Worm (Caenorhabditis elegans) whole organism, L4 larva: Measurements from ENCODE around the gene R166.3.

Experiments
- F26F4.8 ChIP-seq: fragments of 200-800 bp; sonication (Bioruptor generic); conservative IDR thresholded peaks from 2 replicates; pipeline ENCODE4 v1.3.6; 2022; ENCODE audit warnings: missing genetic modification characterization, missing compliant biosample characterization
- F37D6.2 ChIP-seq: sonication (generic microtip); optimal IDR thresholded peaks from 2 replicates; lab custom pipeline; 2016; ENCODE audit warnings: mild to moderate bottlenecking, missing genetic modification characterization, missing compliant biosample characterization
- F44E2.7 ChIP-seq: fragments of 200-800 bp; sonication (Bioruptor generic); IDR thresholded peaks from 2 replicates; pipeline ENCODE4 v2.1.2; 2022; ENCODE audit warnings: missing genetic modification characterization, missing compliant biosample characterization
- Y105C5A.15 ChIP-seq: fragments of 200-800 bp; sonication (Bioruptor generic); IDR thresholded peaks from 2 replicates; pipeline ENCODE4 v1.3.6; 2022; ENCODE audit warnings: missing genetic modification characterization, missing compliant biosample characterization
- Y48G9A.11 ChIP-seq: fragments of 200-800 bp; sonication (Bioruptor generic); IDR thresholded peaks from 2 replicates; pipeline ENCODE4 v1.3.6; 2022; ENCODE audit warnings: missing genetic modification reagents, missing genetic modification characterization, missing compliant biosample characterization
- ZK546.5 ChIP-seq, 2 experiments: sonication (generic microtip); optimal IDR thresholded peaks; 2 replicates each; lab custom pipeline; 2017; ENCODE audit warnings: missing biosample characterization in 2 of 2, missing genetic modification characterization in 2 of 2
- aly-2 ChIP-seq: sonication (generic microtip); optimal IDR thresholded peaks from 2 replicates; lab custom pipeline; 2018; ENCODE audit warnings: missing biosample characterization, missing genetic modification characterization
- ceh-20 ChIP-seq: fragments of 200-800 bp; sonication (Bioruptor generic); IDR thresholded peaks from 2 replicates; pipeline ENCODE4 v1.3.6; 2022; ENCODE audit warnings: missing genetic modification reagents, missing genetic modification characterization, missing compliant biosample characterization
- ceh-28 ChIP-seq: fragments of 150-350 bp; optimal IDR thresholded peaks from 2 replicates; lab custom pipeline; 2014; ENCODE audit warnings: missing biosample characterization, missing genetic modification reagents, missing genetic modification characterization
- ceh-32 ChIP-seq: sonication (generic microtip); optimal IDR thresholded peaks from 2 replicates; lab custom pipeline; 2016; ENCODE audit warnings: mild to moderate bottlenecking, missing genetic modification characterization, missing compliant biosample characterization; ENCODE audit not compliant: poor library complexity
- ces-1 ChIP-seq: fragments of 150-350 bp; sonication (generic microtip); optimal IDR thresholded peaks from 4 replicates; lab custom pipeline; 2014; ENCODE audit warnings: missing biosample characterization, missing genetic modification reagents, missing genetic modification characterization
- daf-12 ChIP-seq: fragments of 150-350 bp; optimal IDR thresholded peaks from 2 replicates; lab custom pipeline; 2014; ENCODE audit warnings: missing biosample characterization, missing genetic modification reagents, missing genetic modification characterization
- daf-19 ChIP-seq: fragments of 200-800 bp; sonication (Bioruptor generic); conservative IDR thresholded peaks from 2 replicates; pipeline ENCODE4 v1.3.6; 2022; ENCODE audit warnings: missing genetic modification characterization, missing compliant biosample characterization
- dpl-1 ChIP-seq: fragments of 150-350 bp; optimal IDR thresholded peaks from 2 replicates; lab custom pipeline; 2014; ENCODE audit warnings: missing biosample characterization, missing genetic modification reagents, missing genetic modification characterization
- duxl-1 ChIP-seq: sonication (generic microtip); optimal IDR thresholded peaks from 2 replicates; lab custom pipeline; 2016; ENCODE audit warnings: mild to moderate bottlenecking, missing genetic modification characterization, moderate library complexity, missing compliant biosample characterization; ENCODE audit not compliant: poor library complexity
- dve-1 ChIP-seq: sonication (generic microtip); optimal IDR thresholded peaks from 2 replicates; lab custom pipeline; 2017; ENCODE audit warnings: antibody characterized with exemption, mild to moderate bottlenecking, missing genetic modification characterization, missing compliant biosample characterization; ENCODE audit not compliant: insufficient read depth
- gei-8 ChIP-seq: fragments of 200-800 bp; sonication (Bioruptor generic); optimal IDR thresholded peaks from 2 replicates; lab custom pipeline; 2018; ENCODE audit warnings: mild to moderate bottlenecking, missing genetic modification characterization, missing compliant biosample characterization
- hif-1 ChIP-seq, 2 experiments: sonication (generic microtip); optimal IDR thresholded peaks; 2 replicates each; lab custom pipeline; 2016 to 2017; ENCODE audit warnings: missing compliant biosample characterization in 2 of 2, missing genetic modification characterization in 2 of 2, missing genetic modification reagents in 2 of 2, missing genotype in 2 of 2, mild to moderate bottlenecking in 1 of 2
- hlh-11 ChIP-seq: fragments of 200-800 bp; sonication (Bioruptor generic); optimal IDR thresholded peaks from 2 replicates; lab custom pipeline; 2018; ENCODE audit warnings: mild to moderate bottlenecking, missing genetic modification characterization, missing compliant biosample characterization
- hmg-1.1 ChIP-seq: fragments of 200-800 bp; sonication (Bioruptor generic); IDR thresholded peaks from 2 replicates; pipeline ENCODE4 v1.3.6; 2022; ENCODE audit warnings: missing genetic modification reagents, missing genetic modification characterization, missing compliant biosample characterization
- lim-7 ChIP-seq: fragments of 200-800 bp; sonication (Bioruptor generic); IDR thresholded peaks from 2 replicates; pipeline ENCODE4 v1.3.6; 2022; ENCODE audit warnings: missing genetic modification characterization, missing compliant biosample characterization
- lin-38 ChIP-seq: fragments of 200-800 bp; sonication (Bioruptor generic); IDR thresholded peaks from 2 replicates; pipeline ENCODE4 v1.3.6; 2022; ENCODE audit warnings: missing genetic modification reagents, missing genetic modification characterization, missing compliant biosample characterization
- lir-3 ChIP-seq: sonication (generic microtip); optimal IDR thresholded peaks from 2 replicates; lab custom pipeline; 2016; ENCODE audit warnings: mild to moderate bottlenecking, missing genetic modification characterization, missing compliant biosample characterization
- madf-9 ChIP-seq: fragments of 200-800 bp; sonication (Bioruptor generic); conservative IDR thresholded peaks from 2 replicates; pipeline ENCODE4 v1.3.6; 2022; ENCODE audit warnings: missing genetic modification reagents, missing genetic modification characterization, missing compliant biosample characterization
- mdl-1 ChIP-seq, 2 experiments: fragments of 150-350 bp in 1 of 2; sonication (generic microtip) in 1 of 2; optimal IDR thresholded peaks; 2 replicates each; lab custom pipeline; 2014 to 2017; ENCODE audit warnings: missing biosample characterization in 2 of 2, missing genetic modification characterization in 2 of 2
- mep-1 ChIP-seq: fragments of 150-350 bp; sonication (generic microtip); optimal IDR thresholded peaks from 3 replicates; lab custom pipeline; 2014; ENCODE audit warnings: missing biosample characterization, missing genetic modification characterization
- mes-2 ChIP-seq: sonication (generic microtip); optimal IDR thresholded peaks from 2 replicates; lab custom pipeline; 2016; ENCODE audit warnings: missing genotype, mild to moderate bottlenecking, missing genetic modification characterization, missing compliant biosample characterization; ENCODE audit not compliant: poor library complexity, severe bottlenecking
- nhr-111 ChIP-seq: fragments of 200-800 bp; sonication (Bioruptor generic); optimal IDR thresholded peaks from 2 replicates; lab custom pipeline; 2018; ENCODE audit warnings: mild to moderate bottlenecking, missing genetic modification characterization, missing compliant biosample characterization
- nhr-25 ChIP-seq: sonication (generic microtip); optimal IDR thresholded peaks from 2 replicates; lab custom pipeline; 2017; ENCODE audit warnings: missing genetic modification characterization, mild to moderate bottlenecking, missing compliant biosample characterization, antibody characterized with exemption, moderate library complexity, borderline replicate concordance; ENCODE audit not compliant: insufficient read depth
- nhr-28 ChIP-seq: fragments of 150-350 bp; optimal IDR thresholded peaks from 2 replicates; lab custom pipeline; 2014; ENCODE audit warnings: missing biosample characterization, missing genetic modification characterization
- nhr-41 ChIP-seq: fragments of 200-800 bp; sonication (Bioruptor generic); IDR thresholded peaks from 2 replicates; pipeline ENCODE4 v1.3.6; 2022; ENCODE audit warnings: missing genetic modification reagents, missing genetic modification characterization, missing compliant biosample characterization
- nhr-42 ChIP-seq: fragments of 200-800 bp; sonication (Bioruptor generic); IDR thresholded peaks from 2 replicates; pipeline ENCODE4 v1.3.6; 2022; ENCODE audit warnings: missing genetic modification characterization, missing compliant biosample characterization
- nhr-48 ChIP-seq: sonication (generic microtip); optimal IDR thresholded peaks from 2 replicates; lab custom pipeline; 2016; ENCODE audit warnings: mild to moderate bottlenecking, missing genetic modification characterization, missing compliant biosample characterization
- nhr-77 ChIP-seq: fragments of 150-350 bp; optimal IDR thresholded peaks from 2 replicates; lab custom pipeline; 2014; ENCODE audit warnings: missing biosample characterization, missing genetic modification characterization
- pha-4 ChIP-seq, 2 experiments: fragments of 150-350 bp in 1 of 2; fragments of 200-800 bp in 1 of 2; sonication (Bioruptor generic) in 1 of 2; IDR thresholded peaks in 1 of 2; optimal IDR thresholded peaks in 1 of 2; 2 replicates each; pipeline versions ENCODE4 v1.3.6 to Lab custom; 2014 to 2022; ENCODE audit warnings: missing genetic modification characterization in 2 of 2, missing genetic modification reagents in 2 of 2, missing biosample characterization in 1 of 2, missing compliant biosample characterization in 1 of 2
- pqm-1 ChIP-seq: sonication (generic microtip); optimal IDR thresholded peaks from 2 replicates; lab custom pipeline; 2017; ENCODE audit warnings: missing biosample characterization, missing genetic modification characterization
- saeg-2 ChIP-seq: fragments of 200-800 bp; sonication (Bioruptor generic); IDR thresholded peaks from 2 replicates; pipeline ENCODE4 v1.3.6; 2022; ENCODE audit warnings: missing genetic modification reagents, missing genetic modification characterization, missing compliant biosample characterization
- set-16 ChIP-seq: fragments of 200-800 bp; sonication (Bioruptor generic); IDR thresholded peaks from 2 replicates; pipeline ENCODE4 v1.3.6; 2022; ENCODE audit warnings: missing genetic modification reagents, missing genetic modification characterization, missing compliant biosample characterization
- snpc-4 ChIP-seq: fragments of 150-350 bp; optimal IDR thresholded peaks from 2 replicates; lab custom pipeline; 2014; ENCODE audit warnings: missing biosample characterization, missing genetic modification characterization
- tra-1 ChIP-seq: fragments of 200-800 bp; sonication (Bioruptor generic); IDR thresholded peaks from 2 replicates; pipeline ENCODE4 v1.3.6; 2022; ENCODE audit warnings: missing genetic modification reagents, missing genetic modification characterization, missing compliant biosample characterization
- unc-130 ChIP-seq: sonication (generic microtip); optimal IDR thresholded peaks from 2 replicates; lab custom pipeline; 2016; ENCODE audit warnings: missing genetic modification reagents, missing genetic modification characterization, missing compliant biosample characterization
- zfp-3 ChIP-seq: fragments of 200-800 bp; sonication (Bioruptor generic); conservative IDR thresholded peaks from 2 replicates; pipeline ENCODE4 v1.3.6; 2022; ENCODE audit warnings: missing genetic modification reagents, missing genetic modification characterization, missing compliant biosample characterization
- ztf-7 ChIP-seq: fragments of 150-350 bp; optimal IDR thresholded peaks from 2 replicates; lab custom pipeline; 2014; ENCODE audit warnings: missing biosample characterization, missing genetic modification characterization

The R166.3 gene

ce11 chrII:10527649-10528134 lies 11.4 kb downstream of the R166.3 start, which contains the start of gene mab-10 (continued):
- TF ChIP-seq F26F4.8 (GFP tag; lab: Robert Waterston, UW): no peak
- TF ChIP-seq tra-1 (GFP tag; lab: Robert Waterston, UW): no peak
- peak; percentile 17 for TF ChIP-seq F37D6.2
- TF ChIP-seq zfp-3: no peak
- 0 out of 2 replicates have a peak, but pooled peaks have one; percentile 7 for TF ChIP-seq lim-7 (GFP tag; lab: Robert Waterston, UW)
- peak; percentile 98 for TF ChIP-seq set-16
- no peak for TF ChIP-seq Y105C5A.15 (GFP tag; lab: Robert Waterston, UW)
- no peak for TF ChIP-seq Y48G9A.11 (GFP tag; lab: Robert Waterston, UW)
- peak; percentile 20 for TF ChIP-seq gei-8 (GFP tag; lab: Kevin White, UChicago)
- peak; percentile 17; the same call in 1 of the 2 replicates for TF ChIP-seq pha-4 (GFP tag; IDR thresholded peaks at IDR 0.05; lab: Robert Waterston, UW)
- peak; percentile 49 for TF ChIP-seq pha-4 (tag; optimal IDR thresholded peaks at IDR 0.05; lab: Kevin White, UChicago)
- no peak for TF ChIP-seq nhr-41 (GFP tag; lab: Robert Waterston, UW)
- no peak for TF ChIP-seq ceh-28
- peak; percentile 85 for TF ChIP-seq nhr-25
- 0 out of 2 replicates have a peak, but pooled peaks have one; percentile 19 for TF ChIP-seq lin-38 (GFP tag; lab: Robert Waterston, UW)
- no peak for TF ChIP-seq ces-1 (GFP tag; lab: Kevin White, UChicago)
- TF ChIP-seq lir-3 (tag; lab: Kevin White, UChicago): no peak
- TF ChIP-seq F44E2.7 (GFP tag; lab: Robert Waterston, UW): 0 out of 2 replicates have a peak, but pooled peaks have one; percentile 19
- peak; percentile 90 for TF ChIP-seq hlh-11 (tag; lab: Kevin White, UChicago)
- TF ChIP-seq ZK546.5 (tag; optimal IDR thresholded peaks at IDR 0.05; lab: Kevin White, UChicago): no peak
- TF ChIP-seq nhr-48 (tag; lab: Kevin White, UChicago): peak; percentile 20
- peak; percentile 64 for TF ChIP-seq nhr-28 (tag; lab: Kevin White, UChicago)
- no peak for TF ChIP-seq nhr-111 (GFP tag; lab: Kevin White, UChicago)
- peak; percentile 14 to 80 for TF ChIP-seq mdl-1 (tag; optimal IDR thresholded peaks at IDR 0.05; lab: Kevin White, UChicago)
- TF ChIP-seq mes-2 (tag; lab: Kevin White, UChicago): peak; percentile 55
- TF ChIP-seq dpl-1 (GFP tag; lab: Kevin White, UChicago): no peak
- TF ChIP-seq ceh-20 (GFP tag; lab: Robert Waterston, UW): peak; percentile 46; the same call in 1 of the 2 replicates
- no peak for TF ChIP-seq snpc-4 (tag; lab: Kevin White, UChicago)
- TF ChIP-seq nhr-77 (tag; lab: Kevin White, UChicago): no peak
- peak; percentile 64 for TF ChIP-seq mep-1 (tag; lab: Kevin White, UChicago)
- TF ChIP-seq nhr-42: no peak
- TF ChIP-seq hmg-1.1 (GFP tag; lab: Robert Waterston, UW): peak; percentile 78
- TF ChIP-seq duxl-1: peak; percentile 20
- TF ChIP-seq daf-19 (GFP tag; lab: Robert Waterston, UW): no peak
- TF ChIP-seq madf-9: no peak
- no peak for TF ChIP-seq daf-12
- TF ChIP-seq unc-130 (GFP tag; lab: Kevin White, UChicago): no peak
- peak; percentile 67 for TF ChIP-seq dve-1
- TF ChIP-seq aly-2 (tag; lab: Kevin White, UChicago): no peak
- TF ChIP-seq ceh-32 (tag; lab: Kevin White, UChicago): peak; percentile 40
- peak; percentile 15 for TF ChIP-seq pqm-1 (tag; lab: Kevin White, UChicago)
- no peak for TF ChIP-seq saeg-2 (GFP tag; lab: Robert Waterston, UW)
- peak in 1 of 2 experiments; percentile 63 for TF ChIP-seq hif-1 (tag; optimal IDR thresholded peaks at IDR 0.05; lab: Kevin White, UChicago)
- TF ChIP-seq ztf-7 (tag; lab: Kevin White, UChicago): no peak
- TF ChIP-seq, all 104 proteins: peak for 37
